Worm (Caenorhabditis elegans) whole organism, dauer: Measurements from ENCODE around the gene mup-2.

ENCODE experiments used
- unc-62 ChIP-seq: sonication (generic microtip); optimal IDR thresholded peaks from 2 replicates; lab custom pipeline; 2017; ENCODE audit warnings: missing biosample characterization, missing genetic modification reagents, missing genetic modification characterization

The mup-2 gene

DNA sequence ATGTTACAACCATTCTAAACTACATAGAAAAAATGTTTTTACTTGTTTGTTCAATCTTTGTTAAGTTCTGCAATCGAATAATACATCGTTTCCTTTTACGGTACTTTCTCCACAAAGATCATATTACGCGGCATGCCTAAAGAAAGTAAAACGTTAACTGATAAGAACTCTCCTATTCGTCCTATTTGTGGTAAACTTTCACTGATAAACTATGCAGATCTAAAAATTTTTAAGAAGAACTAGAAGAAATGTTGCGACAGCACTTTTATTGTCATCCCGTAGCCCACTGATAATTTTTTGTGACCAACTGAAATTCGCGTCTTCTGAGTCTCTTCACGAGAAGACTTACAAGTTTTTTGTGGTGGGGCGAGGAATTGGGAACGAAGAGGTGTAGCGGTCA lies 17.1 kb upstream of the mup-2 start:
- TF ChIP-seq unc-62 (GFP tag; lab: Kevin White, UChicago): no peak

DNA sequence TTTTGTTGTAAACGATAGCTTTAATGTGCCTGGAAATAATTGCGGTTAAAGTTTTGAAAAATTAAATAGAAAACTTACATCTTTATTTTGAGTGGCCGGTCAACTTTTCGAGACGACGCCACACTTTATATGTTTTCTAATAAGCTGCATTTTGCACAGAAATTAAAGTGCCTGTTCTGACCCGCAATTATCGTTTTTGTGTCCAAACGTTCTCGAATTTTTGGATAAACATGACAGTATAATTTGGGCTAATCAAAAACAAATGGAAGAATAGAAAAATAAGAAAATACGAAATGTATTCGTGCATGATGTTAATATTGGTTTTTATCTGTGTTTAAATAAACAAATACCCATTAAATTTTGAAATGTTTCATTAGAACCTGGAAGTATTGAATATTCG lies 10.7 kb upstream of the mup-2 start, which contains the start of gene K10C2.12:
TSS of gene K10C2.12 (minus strand) at position 101 of the 400 bp plus-strand sequence.
- TF ChIP-seq unc-62 (GFP tag; lab: Kevin White, UChicago): no peak

DNA sequence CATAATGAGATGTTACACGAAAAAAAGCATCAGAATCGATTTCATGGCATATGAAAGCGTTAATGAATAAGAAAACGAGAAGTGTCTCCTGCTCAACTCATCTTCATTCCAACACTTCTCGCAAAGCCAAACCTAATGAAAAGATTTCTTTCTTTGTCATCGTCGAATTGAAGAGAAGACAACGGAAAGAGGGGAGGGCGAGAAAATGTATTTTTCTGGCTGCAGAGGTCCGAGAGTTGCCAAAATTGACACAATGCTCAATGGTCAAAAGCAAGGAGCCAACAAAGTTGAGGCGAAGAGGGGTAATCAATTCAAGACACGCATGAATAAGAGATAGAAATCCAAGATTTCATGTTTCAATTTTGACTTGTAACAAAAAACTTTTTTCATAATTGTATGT lies 9.1 kb upstream of the mup-2 start:
- no peak for TF ChIP-seq unc-62 (GFP tag; lab: Kevin White, UChicago)

DNA sequence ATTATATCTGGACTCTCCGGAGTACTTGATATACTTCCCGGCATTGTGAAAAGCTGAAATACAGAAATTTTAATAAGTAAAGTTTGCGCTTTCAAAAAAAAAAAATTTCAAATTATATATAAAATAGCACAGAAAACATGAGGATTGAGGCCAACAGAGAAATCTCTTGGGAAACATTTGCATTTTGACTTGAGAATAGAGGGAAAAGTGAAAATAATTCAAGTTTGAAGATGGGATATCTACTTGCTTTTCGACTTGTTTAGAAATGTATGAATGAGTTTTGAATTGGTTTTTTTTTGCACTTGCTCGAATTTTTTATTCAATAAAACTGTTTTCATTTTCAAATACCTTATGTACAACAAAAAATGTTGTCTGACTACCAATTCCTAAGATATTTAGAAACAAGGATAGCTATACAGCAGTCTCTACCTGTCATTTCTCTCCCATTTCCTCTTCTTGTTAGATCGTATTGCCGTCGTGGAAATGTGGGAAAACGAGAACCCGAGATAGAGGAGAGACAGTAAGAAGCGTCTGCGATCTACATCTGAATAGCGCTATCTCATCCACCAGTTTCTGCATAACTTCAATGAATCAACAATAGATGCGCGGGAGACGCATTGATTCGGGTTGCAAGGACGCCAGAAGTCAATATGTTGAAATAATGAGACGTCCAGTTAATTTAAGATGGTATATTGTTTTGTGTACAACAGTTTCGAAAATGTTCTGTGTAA lies 6.5 kb upstream of the mup-2 start, which contains the start of gene T22E5.6:
TSS of gene T22E5.6 (minus strand) at position 51 of the 731 bp plus-strand sequence.
- TF ChIP-seq unc-62 (GFP tag; lab: Kevin White, UChicago): no peak

DNA sequence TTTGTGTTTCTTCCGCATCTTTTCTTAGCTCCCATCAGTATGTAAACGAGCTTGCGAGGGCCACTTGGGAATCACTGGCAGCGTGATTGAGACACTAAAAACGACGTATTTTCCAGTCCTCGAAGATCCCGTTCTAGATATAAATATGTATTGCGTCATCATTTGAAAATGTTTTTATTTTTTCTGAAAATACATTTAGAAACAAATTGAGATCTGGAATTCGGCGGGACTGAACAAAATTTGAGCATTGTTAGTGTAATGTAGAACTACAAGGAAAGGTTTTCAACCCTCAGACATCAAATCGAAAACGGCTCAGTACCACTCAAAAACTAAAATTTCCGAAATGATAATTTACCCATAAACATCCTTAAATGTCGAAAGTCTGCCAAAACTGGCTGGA lies 3.6 kb upstream of the mup-2 start:
- TF ChIP-seq unc-62 (GFP tag; lab: Kevin White, UChicago): no peak

DNA sequence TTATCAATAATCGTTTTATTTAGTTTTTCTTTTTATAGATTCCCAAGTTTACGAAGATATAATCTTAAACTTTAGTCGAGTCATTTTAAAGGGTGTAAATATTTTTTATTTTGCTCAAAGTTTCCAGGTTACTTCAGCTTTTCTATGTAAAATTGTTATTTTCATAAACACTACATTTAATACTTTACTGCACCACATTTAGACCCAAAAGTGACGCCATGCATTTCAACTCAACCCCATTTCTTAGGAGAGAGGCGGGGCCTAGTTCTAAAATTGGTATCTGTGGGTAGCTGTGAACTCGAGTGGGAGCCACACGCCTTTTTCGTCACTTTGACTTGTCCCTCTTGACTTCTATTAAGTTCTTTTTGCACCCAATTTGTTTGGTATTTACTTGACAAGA lies 2.5 kb upstream of the mup-2 start, which contains the start of gene T22E5.1:
TSS of gene T22E5.1 (plus strand) at position 301 of the 400 bp plus-strand sequence.
- no peak for TF ChIP-seq unc-62 (GFP tag; lab: Kevin White, UChicago)

DNA sequence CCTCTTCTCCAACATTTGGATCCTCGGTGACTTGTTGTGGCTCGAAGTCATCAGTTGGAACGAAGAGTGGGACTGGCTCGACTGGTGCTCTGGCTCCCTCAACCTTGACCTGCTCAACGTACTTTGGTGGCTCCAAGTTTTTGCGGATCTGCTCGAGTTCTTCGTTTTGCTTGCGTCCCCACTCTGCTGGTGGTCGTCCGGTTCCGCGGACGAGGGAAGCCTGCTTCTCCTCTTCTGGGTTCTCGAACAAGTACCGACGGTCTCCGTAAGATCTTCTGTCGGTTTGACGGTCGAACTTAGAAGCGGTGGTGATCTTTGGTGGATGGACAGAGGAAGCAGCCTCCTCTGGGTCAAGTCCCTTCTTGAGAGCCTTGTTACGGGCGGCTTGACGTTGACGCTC lies 1.3 kb downstream of the mup-2 start:
- no peak for TF ChIP-seq unc-62 (GFP tag; lab: Kevin White, UChicago)

DNA sequence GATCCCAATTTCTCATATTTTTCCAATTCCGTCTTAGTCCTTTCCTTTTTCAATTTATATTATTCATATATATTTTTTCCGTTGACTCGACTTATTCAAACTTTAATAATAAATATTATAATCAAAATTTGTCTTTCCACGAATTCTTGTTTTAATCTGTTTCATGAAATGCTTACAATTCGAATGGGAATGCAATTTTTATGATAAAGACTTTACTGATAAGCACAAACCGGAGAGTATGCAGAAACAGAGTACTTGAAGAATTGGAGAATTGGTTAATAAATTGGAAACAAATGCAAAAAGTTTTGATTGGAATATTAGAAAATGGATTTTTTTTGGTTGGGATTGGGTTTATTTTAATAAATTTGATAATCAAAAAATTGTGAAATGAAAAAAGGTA lies 1.7 kb downstream of the mup-2 start:
- TF ChIP-seq unc-62 (GFP tag; lab: Kevin White, UChicago): no peak

DNA sequence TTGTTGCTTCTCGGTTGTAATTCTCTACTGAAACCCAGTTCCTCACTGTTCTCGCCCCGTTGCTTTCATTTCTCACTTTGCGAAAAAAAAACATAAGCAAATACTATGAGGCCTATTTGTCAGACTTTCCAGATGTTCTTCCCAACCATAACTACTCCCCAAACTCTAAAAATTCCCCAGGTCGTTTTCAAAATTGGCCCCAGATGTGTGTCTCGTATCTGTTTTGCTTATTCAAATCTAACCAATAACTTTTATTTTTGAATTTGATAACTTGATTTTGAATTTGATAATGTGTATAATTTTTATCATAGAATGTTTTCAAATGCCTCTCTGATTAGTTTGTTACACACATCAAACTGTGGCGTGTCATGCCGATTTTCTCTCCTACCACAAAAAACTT lies 2.2 kb downstream of the mup-2 start:
- no peak for TF ChIP-seq unc-62 (GFP tag; lab: Kevin White, UChicago)

DNA sequence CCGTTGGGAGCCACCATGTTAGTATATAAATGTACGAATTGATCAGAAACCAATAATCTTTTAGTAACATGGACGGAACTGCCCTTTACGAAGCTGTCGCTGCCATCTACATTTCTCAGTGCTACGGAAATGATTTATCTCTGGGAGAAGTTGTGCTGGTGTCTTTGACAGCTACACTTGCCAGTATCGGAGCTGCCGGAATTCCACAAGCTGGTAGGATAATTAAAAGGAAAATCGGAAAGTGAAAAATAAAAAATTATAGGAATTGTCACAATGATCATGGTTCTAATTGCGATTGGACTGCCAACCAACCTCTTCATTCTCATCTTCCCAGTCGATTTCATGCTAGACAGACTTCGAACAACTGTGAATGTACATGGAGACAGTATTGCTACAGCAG lies 4.1 kb downstream of the mup-2 start:
- TF ChIP-seq unc-62 (GFP tag; lab: Kevin White, UChicago): no peak

DNA sequence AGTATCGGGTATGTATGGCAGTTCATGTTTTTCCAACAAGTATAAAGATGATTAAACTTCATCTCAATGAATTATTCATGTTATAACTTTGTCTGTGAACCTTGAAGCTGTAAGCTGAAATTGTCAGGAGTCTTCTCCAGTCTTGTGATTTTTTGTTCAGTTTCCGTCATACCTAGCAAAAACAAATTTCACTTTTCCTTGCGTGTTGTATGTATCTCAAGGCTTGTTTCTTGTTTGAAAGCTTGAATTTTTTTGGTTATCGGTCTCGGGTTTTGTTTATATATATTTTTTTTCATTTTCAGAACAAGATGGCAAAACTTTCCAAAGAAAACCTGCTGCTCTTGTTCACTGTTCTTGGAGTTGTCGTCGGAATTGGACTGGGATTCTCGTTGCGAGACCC lies 6.9 kb downstream of the mup-2 start, which contains the start of gene glt-4:
TSS of gene glt-4 (plus strand) at position 301 of the 400 bp plus-strand sequence.
- no peak for TF ChIP-seq unc-62 (GFP tag; lab: Kevin White, UChicago)

DNA sequence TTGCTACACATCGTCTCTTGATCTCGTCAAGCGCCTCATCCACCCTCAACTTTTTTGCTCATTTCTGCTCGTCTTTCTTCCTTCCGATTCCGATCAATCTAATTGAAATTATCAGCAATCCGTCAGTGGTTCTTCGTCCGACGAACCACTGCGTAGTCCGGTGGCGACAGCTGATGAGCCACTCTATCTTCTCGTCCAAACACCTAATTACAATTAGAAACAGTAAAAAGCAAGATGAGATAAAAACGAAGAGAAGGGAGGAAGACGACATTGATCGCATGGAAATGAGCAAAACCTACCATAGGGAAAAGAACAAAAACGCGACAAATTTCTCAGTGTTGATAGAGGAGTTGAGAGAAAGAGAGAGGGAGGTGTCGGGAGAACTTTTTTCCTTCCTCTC lies 10.6 kb downstream of the mup-2 start:
- TF ChIP-seq unc-62 (GFP tag; lab: Kevin White, UChicago): no peak

DNA sequence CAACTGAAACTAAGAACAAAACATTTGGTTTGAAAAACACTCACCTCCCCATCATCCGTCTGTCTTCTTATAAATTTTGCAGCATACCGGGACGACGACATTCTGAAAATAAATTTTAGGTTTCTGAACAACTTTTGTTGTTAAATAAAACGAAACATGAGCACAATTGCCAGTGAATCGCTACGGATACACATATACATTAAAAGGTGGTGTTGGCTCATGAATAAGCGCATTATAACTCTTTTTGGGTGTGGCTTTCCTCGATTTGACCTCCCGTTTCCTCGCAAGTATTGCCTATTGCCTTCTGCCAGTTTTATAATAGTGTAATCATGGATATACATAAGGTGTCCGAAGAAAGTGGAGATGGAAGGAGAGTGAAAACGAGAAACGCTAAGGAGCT lies 18.5 kb downstream of the mup-2 start, which contains the start of gene igcm-2:
TSS of gene igcm-2 (minus strand) at position 101 of the 400 bp plus-strand sequence.
- no peak for TF ChIP-seq unc-62 (GFP tag; lab: Kevin White, UChicago)

DNA sequence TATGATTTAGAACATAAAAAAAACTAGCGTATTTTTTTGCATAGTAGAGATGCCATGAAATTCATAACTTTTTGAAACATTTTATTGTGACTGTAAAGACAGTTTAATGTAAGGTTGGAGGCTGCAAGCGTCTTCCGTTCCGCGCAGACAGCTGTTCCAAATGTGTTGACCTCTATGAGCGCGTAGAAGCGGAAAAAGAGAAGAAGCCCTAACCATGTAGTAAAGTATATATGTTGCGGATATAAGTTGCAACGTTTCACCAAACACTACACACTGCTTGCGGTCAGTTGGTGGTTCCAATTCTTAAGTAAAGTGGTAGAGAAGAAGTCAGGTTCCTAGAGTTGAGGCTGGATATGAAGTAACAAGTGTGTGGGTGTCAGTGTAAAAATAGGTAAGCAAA lies 21.4 kb downstream of the mup-2 start:
- no peak for TF ChIP-seq unc-62 (GFP tag; lab: Kevin White, UChicago)

DNA sequence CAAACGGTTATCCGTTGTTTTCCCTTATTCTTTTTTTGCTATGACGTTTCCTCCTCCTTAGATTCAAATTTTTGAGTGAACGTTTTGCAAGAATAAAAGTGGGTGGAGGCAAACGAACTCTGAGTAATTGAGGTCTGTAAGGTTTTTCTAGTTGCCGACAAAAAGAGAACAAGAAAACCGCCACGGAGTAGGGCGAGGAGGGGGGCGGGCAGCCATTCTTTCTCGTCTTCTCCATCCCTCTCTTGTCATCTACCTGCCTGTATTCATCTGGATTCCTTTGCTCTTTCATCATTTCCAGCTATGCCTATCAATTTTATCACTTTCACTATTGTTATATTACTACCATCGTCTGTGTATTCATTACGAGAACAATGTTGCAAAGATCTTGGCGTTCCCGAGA lies 24.8 kb downstream of the mup-2 start, which contains the start of gene igdb-3:
TSS of gene igdb-3 (plus strand) at position 301 of the 400 bp plus-strand sequence.
- no peak for TF ChIP-seq unc-62 (GFP tag; lab: Kevin White, UChicago)

DNA sequence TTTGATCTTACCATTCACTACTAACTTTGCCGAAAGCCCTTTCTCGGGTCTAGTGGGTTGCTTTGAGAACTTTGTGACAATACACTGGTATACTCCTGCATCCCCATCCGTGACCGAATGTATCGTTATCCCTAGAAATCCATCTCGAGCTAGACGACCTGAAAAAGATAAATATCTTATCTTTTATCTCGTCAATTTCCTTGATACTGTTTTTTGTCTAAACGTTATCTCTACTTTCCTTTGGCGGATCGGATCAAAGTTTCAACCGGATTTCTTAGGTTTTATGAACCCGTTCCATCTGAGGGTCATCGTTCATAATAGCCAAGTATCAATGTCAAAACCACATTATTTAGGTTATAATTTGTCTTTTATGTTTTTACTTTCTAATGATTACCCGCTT lies 25.5 kb downstream of the mup-2 start:
- TF ChIP-seq unc-62 (GFP tag; lab: Kevin White, UChicago): no peak

DNA sequence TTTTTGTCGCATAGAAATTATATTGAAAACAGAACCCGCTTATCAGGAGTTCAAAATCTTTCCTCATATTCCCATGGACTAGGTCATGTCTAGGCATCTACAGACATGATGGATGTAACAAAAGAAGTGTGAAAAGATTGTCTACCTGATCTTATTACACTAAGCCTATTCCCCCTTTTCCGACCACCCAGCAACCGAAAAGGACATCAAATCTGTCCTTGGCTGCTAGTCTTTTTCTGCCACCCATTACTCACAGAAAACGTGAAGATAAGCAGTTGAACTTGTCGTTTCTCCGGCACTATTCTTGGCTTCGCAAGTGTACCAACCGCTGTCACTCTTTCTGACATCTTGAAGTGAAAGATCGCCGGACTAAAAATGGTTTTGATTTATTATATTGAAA lies 27.1 kb downstream of the mup-2 start:
- no peak for TF ChIP-seq unc-62 (GFP tag; lab: Kevin White, UChicago)
